Worm (Caenorhabditis elegans) whole organism, early embryonic: ENCODE data around the gene ZK1127.4.

Experiments
- aly-1 ChIP-seq: sonication (generic microtip); optimal IDR thresholded peaks from 2 replicates; lab custom pipeline; 2016; ENCODE audit warnings: missing genetic modification characterization, missing compliant biosample characterization
- ama-1 ChIP-seq: fragments of 150-350 bp; optimal IDR thresholded peaks from 2 replicates; lab custom pipeline; 2014
- ceh-13 ChIP-seq: fragments of 200-800 bp; sonication (Bioruptor generic); optimal IDR thresholded peaks from 2 replicates; lab custom pipeline; 2018; ENCODE audit warnings: mild to moderate bottlenecking, missing genetic modification characterization, missing compliant biosample characterization
- ceh-36 ChIP-seq: sonication (generic microtip); optimal IDR thresholded peaks from 2 replicates; lab custom pipeline; 2016; ENCODE audit warnings: missing genetic modification characterization, inconsistent platforms, missing compliant biosample characterization
- flt-1 ChIP-seq: fragments of 200-800 bp; sonication (Bioruptor generic); IDR thresholded peaks from 2 replicates; pipeline ENCODE4 v1.3.6; 2022; ENCODE audit warnings: missing genetic modification characterization, missing compliant biosample characterization
- hmbx-1 ChIP-seq: sonication (generic microtip); optimal IDR thresholded peaks from 2 replicates; lab custom pipeline; 2016; ENCODE audit warnings: mild to moderate bottlenecking, missing genetic modification characterization, missing compliant biosample characterization
- hnd-1 ChIP-seq: sonication (generic microtip); optimal IDR thresholded peaks from 2 replicates; lab custom pipeline; 2016; ENCODE audit warnings: missing genetic modification characterization, missing compliant biosample characterization
- pes-1 ChIP-seq: fragments of 200-800 bp; sonication (Bioruptor generic); IDR thresholded peaks from 2 replicates; pipeline ENCODE4 v1.3.6; 2022; ENCODE audit warnings: missing genetic modification reagents, missing genetic modification characterization, missing compliant biosample characterization
- scrt-1 ChIP-seq: fragments of 200-800 bp; sonication (Bioruptor generic); IDR thresholded peaks from 2 replicates; pipeline ENCODE4 v1.3.6; 2022; ENCODE audit warnings: missing genetic modification characterization, missing compliant biosample characterization
- tbx-11 ChIP-seq: fragments of 200-800 bp; sonication (Bioruptor generic); IDR thresholded peaks from 2 replicates; pipeline ENCODE4 v1.3.6; 2022; ENCODE audit warnings: missing genetic modification characterization, missing compliant biosample characterization
- tbx-37 ChIP-seq: fragments of 200-800 bp; sonication (Bioruptor generic); conservative IDR thresholded peaks from 2 replicates; pipeline ENCODE4 v1.3.6; 2022; ENCODE audit warnings: missing genetic modification reagents, missing genetic modification characterization, missing compliant biosample characterization

DNA sequence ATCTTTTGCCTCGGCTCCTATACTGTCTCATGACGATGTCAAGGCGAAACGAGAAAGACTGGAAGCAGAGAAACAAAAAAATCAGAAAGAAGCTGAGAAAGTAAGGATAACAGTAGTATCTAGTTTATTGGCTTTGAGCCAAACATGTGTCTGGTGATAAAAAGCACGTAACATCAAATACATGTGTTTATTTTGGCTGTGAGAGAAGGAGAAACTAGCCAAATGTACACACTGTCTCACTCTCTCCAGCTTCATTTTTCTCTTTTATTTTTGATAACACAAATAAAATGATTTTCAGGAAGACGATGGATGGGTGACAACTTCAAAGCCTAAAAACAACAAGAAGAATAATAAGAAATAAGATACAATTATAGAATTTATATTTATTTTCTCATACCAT is 24.2 kb upstream of the ZK1127.4 start:
- no peak for TF ChIP-seq aly-1 (tag; lab: Kevin White, UChicago)
- no peak for TF ChIP-seq hmbx-1 (tag; lab: Kevin White, UChicago)
- TF ChIP-seq ama-1 (lab: Kevin White, UChicago) = no peak
- TF ChIP-seq pes-1 = no peak
- no peak for TF ChIP-seq flt-1
- TF ChIP-seq scrt-1 = no peak
- TF ChIP-seq tbx-11 (GFP tag; lab: Robert Waterston, UW) = no peak
- TF ChIP-seq hnd-1 (tag; lab: Kevin White, UChicago) = no peak
- no peak for TF ChIP-seq tbx-37
- TF ChIP-seq ceh-36 (tag; lab: Kevin White, UChicago) = no peak
- no peak for TF ChIP-seq ceh-13 (GFP tag; lab: Kevin White, UChicago)
